Worm (Caenorhabditis elegans) whole organism, L3 larva: ENCODE results near the gene svh-2.

ENCODE experiments used
- R02D3.7 ChIP-seq: fragments of 150-350 bp; optimal IDR thresholded peaks from 2 replicates; lab custom pipeline; 2014; ENCODE audit warnings: missing biosample characterization, missing genetic modification characterization
- aly-2 ChIP-seq: fragments of 150-350 bp; optimal IDR thresholded peaks from 2 replicates; lab custom pipeline; 2014; ENCODE audit warnings: missing biosample characterization, missing genetic modification characterization
- ama-1 ChIP-seq: fragments of 150-350 bp; optimal IDR thresholded peaks from 2 replicates; lab custom pipeline; 2018
- ceh-82 ChIP-seq: fragments of 150-350 bp; optimal IDR thresholded peaks from 2 replicates; lab custom pipeline; 2014; ENCODE audit warnings: missing biosample characterization, missing genetic modification characterization
- daf-12 ChIP-seq: fragments of 150-350 bp; optimal IDR thresholded peaks from 2 replicates; lab custom pipeline; 2014; ENCODE audit warnings: missing biosample characterization, missing genetic modification reagents, missing genetic modification characterization
- egl-27 ChIP-seq: sonication (generic microtip); optimal IDR thresholded peaks from 4 replicates; lab custom pipeline; 2017; ENCODE audit warnings: missing biosample characterization, missing genetic modification reagents, missing genetic modification characterization
- egl-5 ChIP-seq: fragments of 150-350 bp; optimal IDR thresholded peaks from 2 replicates; lab custom pipeline; 2017; ENCODE audit warnings: missing biosample characterization, missing genetic modification reagents, missing genetic modification characterization, inconsistent platforms
- elt-1 ChIP-seq: fragments of 150-350 bp; optimal IDR thresholded peaks from 2 replicates; lab custom pipeline; 2014; ENCODE audit warnings: missing biosample characterization, missing genetic modification characterization
- elt-2 ChIP-seq: sonication (generic microtip); optimal IDR thresholded peaks from 2 replicates; lab custom pipeline; 2016; ENCODE audit warnings: missing genetic modification reagents, mild to moderate bottlenecking, missing genetic modification characterization, missing compliant biosample characterization
- elt-3 ChIP-seq, 3 experiments: fragments of 150-350 bp in 1 of 3; sonication (generic microtip) in 2 of 3; optimal IDR thresholded peaks; 2 replicates in 2 of 3; 4 replicates in 1 of 3; lab custom pipeline; 2014 to 2017; ENCODE audit warnings: missing biosample characterization in 3 of 3, missing genetic modification characterization in 3 of 3
- eor-1 ChIP-seq, 2 experiments: fragments of 150-350 bp; optimal IDR thresholded peaks; 2 replicates each; lab custom pipeline; 2014 to 2018; ENCODE audit warnings: missing biosample characterization in 2 of 2, missing genetic modification characterization in 2 of 2
- fkh-10 ChIP-seq: sonication (generic microtip); optimal IDR thresholded peaks from 2 replicates; lab custom pipeline; 2017; ENCODE audit warnings: missing biosample characterization, missing genetic modification reagents, missing genetic modification characterization
- fos-1 ChIP-seq: fragments of 150-350 bp; optimal IDR thresholded peaks from 2 replicates; lab custom pipeline; 2014; ENCODE audit warnings: missing biosample characterization, missing genetic modification characterization
- hmg-11 ChIP-seq: sonication (generic microtip); optimal IDR thresholded peaks from 2 replicates; lab custom pipeline; 2016; ENCODE audit warnings: missing genetic modification characterization, missing compliant biosample characterization
- jun-1 ChIP-seq: fragments of 150-350 bp; optimal IDR thresholded peaks from 2 replicates; lab custom pipeline; 2014; ENCODE audit warnings: missing biosample characterization, missing genetic modification reagents, missing genetic modification characterization
- lin-15B ChIP-seq: fragments of 150-350 bp; optimal IDR thresholded peaks from 2 replicates; lab custom pipeline; 2014; ENCODE audit warnings: missing biosample characterization, missing genetic modification characterization
- lin-39 ChIP-seq: fragments of 150-350 bp; optimal IDR thresholded peaks from 2 replicates; lab custom pipeline; 2018; ENCODE audit warnings: missing biosample characterization, missing genetic modification reagents, missing genetic modification characterization
- lsy-12 ChIP-seq: sonication (generic microtip); optimal IDR thresholded peaks from 2 replicates; lab custom pipeline; 2016; ENCODE audit warnings: mild to moderate bottlenecking, missing genetic modification characterization, missing compliant biosample characterization
- nfya-1 ChIP-seq: sonication (generic microtip); optimal IDR thresholded peaks from 2 replicates; lab custom pipeline; 2017; ENCODE audit warnings: missing genetic modification characterization, mild to moderate bottlenecking, missing compliant biosample characterization, antibody characterized with exemption, moderate library complexity; ENCODE audit not compliant: insufficient read depth
- nhr-12 ChIP-seq: fragments of 150-350 bp; optimal IDR thresholded peaks from 2 replicates; lab custom pipeline; 2014; ENCODE audit warnings: missing biosample characterization, missing genetic modification characterization
- nhr-23 ChIP-seq: fragments of 150-350 bp; optimal IDR thresholded peaks from 2 replicates; lab custom pipeline; 2014; ENCODE audit warnings: missing biosample characterization, missing genetic modification reagents, missing genetic modification characterization
- nhr-25 ChIP-seq: sonication (generic microtip); optimal IDR thresholded peaks from 2 replicates; lab custom pipeline; 2017; ENCODE audit warnings: missing biosample characterization, missing genetic modification characterization
- nhr-28 ChIP-seq: fragments of 150-350 bp; optimal IDR thresholded peaks from 2 replicates; lab custom pipeline; 2014; ENCODE audit warnings: missing biosample characterization, missing genetic modification characterization
- nhr-43 ChIP-seq: sonication (generic microtip); optimal IDR thresholded peaks from 2 replicates; lab custom pipeline; 2016; ENCODE audit warnings: mild to moderate bottlenecking, missing genetic modification characterization, missing compliant biosample characterization; ENCODE audit not compliant: poor library complexity, severe bottlenecking
- nhr-67 ChIP-seq: fragments of 150-350 bp; optimal IDR thresholded peaks from 2 replicates; lab custom pipeline; 2014; ENCODE audit warnings: missing biosample characterization, missing genetic modification characterization
- nhr-76 ChIP-seq: fragments of 150-350 bp; sonication (generic microtip); optimal IDR thresholded peaks from 5 replicates; lab custom pipeline; 2014; ENCODE audit warnings: missing biosample characterization, missing genetic modification characterization
- nhr-77 ChIP-seq: fragments of 150-350 bp; optimal IDR thresholded peaks from 2 replicates; lab custom pipeline; 2014; ENCODE audit warnings: missing biosample characterization, missing genetic modification characterization
- pha-4 ChIP-seq: fragments of 150-350 bp; optimal IDR thresholded peaks from 2 replicates; lab custom pipeline; 2014; ENCODE audit warnings: missing biosample characterization, missing genetic modification reagents, missing genetic modification characterization
- pqm-1 ChIP-seq: fragments of 150-350 bp; optimal IDR thresholded peaks from 2 replicates; lab custom pipeline; 2017; ENCODE audit warnings: missing biosample characterization, missing genetic modification characterization, inconsistent platforms
- skn-1 ChIP-seq: fragments of 150-350 bp; optimal IDR thresholded peaks from 2 replicates; lab custom pipeline; 2014; ENCODE audit warnings: missing biosample characterization, missing genetic modification characterization
- tbx-2 ChIP-seq: sonication (generic microtip); optimal IDR thresholded peaks from 2 replicates; lab custom pipeline; 2016; ENCODE audit warnings: mild to moderate bottlenecking, missing genetic modification characterization, missing compliant biosample characterization
- unc-39 ChIP-seq: sonication (generic microtip); optimal IDR thresholded peaks from 4 replicates; lab custom pipeline; 2017; ENCODE audit warnings: missing biosample characterization, missing genetic modification characterization
- zag-1 ChIP-seq: fragments of 150-350 bp; optimal IDR thresholded peaks from 2 replicates; lab custom pipeline; 2014; ENCODE audit warnings: missing biosample characterization, missing genetic modification characterization
- ztf-11 ChIP-seq: fragments of 150-350 bp; optimal IDR thresholded peaks from 2 replicates; lab custom pipeline; 2014; ENCODE audit warnings: missing biosample characterization, missing genetic modification characterization

Gene svh-2

ce11 chrX:6552806-6553337, at the start of gene svh-2:
svh-2 (plus strand) TSS chrX:6553287.
- no peak for TF ChIP-seq pha-4 (tag; lab: Kevin White, UChicago)
- no peak for TF ChIP-seq lin-15B
- peak; percentile 32 for TF ChIP-seq lin-39 (tag; lab: Kevin White, UChicago)
- TF ChIP-seq nhr-28 (tag; lab: Kevin White, UChicago): no peak
- no peak for TF ChIP-seq aly-2 (tag; lab: Kevin White, UChicago)
- TF ChIP-seq fos-1 (tag; lab: Kevin White, UChicago): no peak
- TF ChIP-seq elt-3 (tag; optimal IDR thresholded peaks at IDR 0.05; lab: Kevin White, UChicago): no peak
- TF ChIP-seq ztf-11 (tag; lab: Kevin White, UChicago): no peak
- peak; percentile 13 for TF ChIP-seq hmg-11 (tag; lab: Kevin White, UChicago)
- TF ChIP-seq skn-1 (tag; lab: Kevin White, UChicago): no peak
- no peak for TF ChIP-seq elt-1 (tag; lab: Kevin White, UChicago)
- no peak for TF ChIP-seq unc-39 (tag; lab: Kevin White, UChicago)
- TF ChIP-seq nfya-1 (tag; lab: Kevin White, UChicago): peak; percentile 31

- no peak for TF ChIP-seq nhr-25 (tag; lab: Kevin White, UChicago)
- TF ChIP-seq elt-1 (tag; lab: Kevin White, UChicago): no peak
- TF ChIP-seq nhr-12 (tag; lab: Kevin White, UChicago): no peak
- TF ChIP-seq ama-1 (lab: Kevin White, UChicago): no peak
- no peak for TF ChIP-seq nhr-76 (tag; lab: Kevin White, UChicago)
- TF ChIP-seq nhr-23 (tag; lab: Kevin White, UChicago): peak; percentile 45
- no peak for TF ChIP-seq nhr-28 (tag; lab: Kevin White, UChicago)
- peak; percentile 16 for TF ChIP-seq lin-15B
- no peak for TF ChIP-seq nhr-77 (tag; lab: Kevin White, UChicago)
- TF ChIP-seq nhr-67 (tag; lab: Kevin White, UChicago): no peak
- TF ChIP-seq jun-1 (tag; lab: Kevin White, UChicago): no peak
- no peak for TF ChIP-seq elt-2 (tag; lab: Kevin White, UChicago)
- TF ChIP-seq lsy-12 (tag; lab: Kevin White, UChicago): no peak
- peak; percentile 23 for TF ChIP-seq nfya-1 (tag; lab: Kevin White, UChicago)
- TF ChIP-seq fos-1 (tag; lab: Kevin White, UChicago): no peak
- TF ChIP-seq hmg-11 (tag; lab: Kevin White, UChicago): no peak
Observed at ce11 chrX:6505008-6505407, 48.1 kb upstream of the svh-2 start, which contains the start of gene cdf-1. cdf-1 (minus strand) TSS chrX:6505143.

- no peak for TF ChIP-seq nhr-43 (tag; lab: Kevin White, UChicago)
- no peak for TF ChIP-seq egl-5 (tag; lab: Kevin White, UChicago)
- TF ChIP-seq tbx-2: no peak
Observed at ce11 chrX:6505662-6506061, 47.4 kb upstream of the svh-2 start, which contains the start of gene glr-8. glr-8 (plus strand) TSS chrX:6505980.

ce11 chrX:6507734-6508133, 45.4 kb upstream of the svh-2 start:
- peak; percentile 29 for TF ChIP-seq egl-5 (tag; lab: Kevin White, UChicago)
- no peak for TF ChIP-seq egl-27

- no peak for TF ChIP-seq aly-2 (tag; lab: Kevin White, UChicago)
- no peak for TF ChIP-seq eor-1 (tag; optimal IDR thresholded peaks at IDR 0.05; lab: Kevin White, UChicago)
- no peak for TF ChIP-seq lin-15B
- no peak for TF ChIP-seq fkh-10
- TF ChIP-seq elt-2 (tag; lab: Kevin White, UChicago): peak; percentile 59
- TF ChIP-seq egl-5 (tag; lab: Kevin White, UChicago): peak; percentile 49
- TF ChIP-seq nfya-1 (tag; lab: Kevin White, UChicago): no peak
- TF ChIP-seq ceh-82 (tag; lab: Kevin White, UChicago): no peak
- TF ChIP-seq lin-39 (tag; lab: Kevin White, UChicago): no peak
- no peak for TF ChIP-seq nhr-28 (tag; lab: Kevin White, UChicago)
- no peak for TF ChIP-seq R02D3.7 (tag; lab: Kevin White, UChicago)
- no peak for TF ChIP-seq daf-12 (tag; lab: Kevin White, UChicago)
- peak; percentile 27 for TF ChIP-seq pqm-1 (tag; lab: Kevin White, UChicago)
- TF ChIP-seq nhr-25 (tag; lab: Kevin White, UChicago): no peak
- no peak for TF ChIP-seq zag-1 (tag; lab: Kevin White, UChicago)
Observed at ce11 chrX:6509813-6510212, 43.3 kb upstream of the svh-2 start.
